Worm (Caenorhabditis elegans) whole organism, mixed stage, embryonic: ENCODE measurements around the gene T16G1.18.

Experiments
- ces-1 ChIP-seq: fragments of 150-350 bp; optimal IDR thresholded peaks from 2 replicates; lab custom pipeline; 2014; ENCODE audit warnings: missing biosample characterization, missing genetic modification reagents, missing genetic modification characterization
- lin-13 ChIP-seq: fragments of 150-350 bp; optimal IDR thresholded peaks from 2 replicates; lab custom pipeline; 2014; ENCODE audit warnings: missing biosample characterization, missing genetic modification characterization
- mls-2 ChIP-seq: sonication (generic microtip); optimal IDR thresholded peaks from 2 replicates; lab custom pipeline; 2016; ENCODE audit warnings: mild to moderate bottlenecking, missing genetic modification characterization, moderate library complexity, missing compliant biosample characterization
- nhr-237 ChIP-seq: fragments of 150-350 bp; optimal IDR thresholded peaks from 2 replicates; lab custom pipeline; 2014; ENCODE audit warnings: missing biosample characterization, missing genetic modification characterization
- zip-8 ChIP-seq: fragments of 150-350 bp; optimal IDR thresholded peaks from 2 replicates; lab custom pipeline; 2014; ENCODE audit warnings: missing biosample characterization, missing genetic modification characterization
- ztf-11 ChIP-seq: fragments of 150-350 bp; optimal IDR thresholded peaks from 2 replicates; lab custom pipeline; 2014; ENCODE audit warnings: missing biosample characterization, missing genetic modification characterization

DNA sequence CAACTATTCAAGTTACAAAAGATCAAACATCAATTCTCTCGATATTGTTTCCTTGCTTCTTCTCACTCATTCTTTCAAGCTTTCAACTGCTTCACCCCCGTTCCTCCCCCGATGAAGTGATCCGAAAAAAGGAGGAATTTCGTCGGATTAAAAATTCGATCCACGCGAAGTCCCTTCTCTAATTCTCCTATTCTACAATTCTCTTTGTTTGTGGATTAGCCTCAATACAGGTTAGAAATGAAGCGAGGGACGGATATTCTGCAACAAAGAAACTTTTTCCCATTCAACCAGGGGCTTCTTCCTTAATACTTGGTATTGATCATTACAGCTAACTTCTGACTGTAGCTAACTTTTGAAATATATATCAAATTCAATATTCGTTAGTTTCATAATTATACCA is 6.3 kb upstream of the T16G1.18 start, which contains the start of gene grl-2:
- TF ChIP-seq ces-1 (no peak), zip-8 (no peak), ztf-11 (tag; lab: Kevin White, UChicago) (no peak), mls-2 (no peak), nhr-237 (tag; lab: Kevin White, UChicago) (no peak), lin-13 (tag; lab: Kevin White, UChicago) (no peak)
